Worm (Caenorhabditis elegans) whole organism, L2 larva: ENCODE data around the gene nspg-12.

Source experiments
- ZK546.5 ChIP-seq: sonication (generic microtip); optimal IDR thresholded peaks from 2 replicates; lab custom pipeline; 2017; ENCODE audit warnings: missing biosample characterization, missing genetic modification characterization
- blmp-1 ChIP-seq: sonication (generic microtip); optimal IDR thresholded peaks from 2 replicates; lab custom pipeline; 2017; ENCODE audit warnings: missing genetic modification characterization, mild to moderate bottlenecking, missing compliant biosample characterization, antibody characterized with exemption, moderate library complexity; ENCODE audit not compliant: insufficient read depth
- lin-39 ChIP-seq: fragments of 150-350 bp; optimal IDR thresholded peaks from 2 replicates; lab custom pipeline; 2014; ENCODE audit warnings: missing biosample characterization, missing genetic modification reagents, missing genetic modification characterization
- mdl-1 ChIP-seq, 2 experiments: fragments of 150-350 bp in 1 of 2; sonication (generic microtip) in 1 of 2; optimal IDR thresholded peaks; 2 replicates each; lab custom pipeline; 2017; ENCODE audit warnings: missing biosample characterization in 2 of 2, missing genetic modification characterization in 2 of 2
- nhr-10 ChIP-seq: sonication (generic microtip); optimal IDR thresholded peaks from 2 replicates; lab custom pipeline; 2017; ENCODE audit warnings: missing biosample characterization, missing genetic modification characterization
- nhr-77 ChIP-seq: fragments of 150-350 bp; optimal IDR thresholded peaks from 2 replicates; lab custom pipeline; 2014; ENCODE audit warnings: missing biosample characterization, missing genetic modification characterization
- skn-1 ChIP-seq: sonication (generic microtip); optimal IDR thresholded peaks from 2 replicates; lab custom pipeline; 2017; ENCODE audit warnings: missing biosample characterization, missing genetic modification characterization
- zag-1 ChIP-seq: fragments of 150-350 bp; optimal IDR thresholded peaks from 2 replicates; lab custom pipeline; 2014; ENCODE audit warnings: missing biosample characterization, missing genetic modification characterization
- ztf-4 ChIP-seq: fragments of 150-350 bp; optimal IDR thresholded peaks from 2 replicates; lab custom pipeline; 2014; ENCODE audit warnings: missing biosample characterization, missing genetic modification characterization

DNA sequence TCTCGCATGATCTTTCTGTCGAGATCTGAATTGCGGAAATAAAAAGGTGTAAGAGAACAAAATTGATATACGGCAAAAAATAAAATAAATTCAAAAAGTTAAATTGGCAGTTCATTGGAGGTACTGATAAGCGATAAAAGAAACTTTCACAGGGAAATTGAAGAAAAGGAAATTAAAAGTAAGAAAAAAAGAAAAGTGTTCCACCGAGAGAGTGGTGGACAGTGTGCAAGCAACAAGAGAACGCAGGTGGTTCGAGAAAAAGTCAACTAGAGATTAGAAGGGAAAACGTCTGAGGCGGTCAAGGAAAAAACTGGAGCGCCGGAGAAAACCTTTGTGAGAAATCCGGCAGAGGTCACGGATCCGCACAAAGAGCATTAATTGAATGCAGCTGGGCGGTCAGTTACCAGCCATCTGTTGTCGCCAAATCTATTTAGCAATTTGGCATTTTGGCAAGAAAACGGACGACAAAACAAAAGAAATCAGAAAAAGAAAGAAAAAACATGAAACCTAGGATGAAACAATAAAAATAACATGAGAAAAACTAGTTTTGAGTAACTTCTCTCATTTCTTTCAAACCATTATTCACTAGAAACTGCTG is 13.6 kb upstream of the nspg-12 start, which contains the start of gene mtm-5:
- no peak for TF ChIP-seq nhr-77 (tag; lab: Kevin White, UChicago)
- no peak for TF ChIP-seq ZK546.5 (tag; lab: Kevin White, UChicago)
- no peak for TF ChIP-seq nhr-10 (tag; lab: Kevin White, UChicago)
- TF ChIP-seq zag-1 (tag; lab: Kevin White, UChicago): no peak
- TF ChIP-seq lin-39 (tag; lab: Kevin White, UChicago): no peak
- no peak for TF ChIP-seq ztf-4 (tag; lab: Kevin White, UChicago)
- no peak for TF ChIP-seq skn-1
- TF ChIP-seq mdl-1 (tag; optimal IDR thresholded peaks at IDR 0.05; lab: Kevin White, UChicago): no peak
- peak; percentile 71 for TF ChIP-seq blmp-1 (tag; lab: Kevin White, UChicago)
